Worm (Caenorhabditis elegans): Measurements from ENCODE around the gene fbxa-1.

fbxa-1 gene

DNA sequence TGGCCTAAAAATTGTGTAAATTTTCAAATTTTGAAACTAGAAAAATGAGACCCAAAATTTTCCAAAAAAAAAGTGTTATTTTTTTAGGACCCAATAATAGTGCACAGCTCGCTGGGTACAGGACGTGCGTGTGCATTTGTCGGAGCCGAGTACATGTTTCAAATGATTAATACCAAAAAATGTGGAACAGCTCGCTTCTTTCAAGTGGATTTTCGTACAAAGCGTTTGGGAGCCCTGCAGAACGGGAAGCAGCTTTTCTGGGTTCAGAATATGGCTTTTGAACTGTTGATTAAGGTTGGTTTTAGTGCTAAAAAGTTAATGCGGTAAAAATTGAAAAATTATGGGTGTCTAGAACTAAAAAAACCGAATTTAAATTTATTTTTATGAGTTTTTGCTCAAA is 19.7 kb downstream of the fbxa-1 start:
- TF ChIP-seq lin-13 (GFP tag; optimal IDR thresholded peaks at IDR 0.05) (no peak), fos-1 (tag; optimal IDR thresholded peaks at IDR 0.05) (no peak), nhr-12 (tag; optimal IDR thresholded peaks at IDR 0.05) (no peak), ZK546.5 (tag; optimal IDR thresholded peaks at IDR 0.05) (no peak), elt-3 (tag; optimal IDR thresholded peaks at IDR 0.05) (no peak), zag-1 (tag; optimal IDR thresholded peaks at IDR 0.05) (no peak), nhr-21 (tag; optimal IDR thresholded peaks at IDR 0.05) (no peak), peb-1 (tag; optimal IDR thresholded peaks at IDR 0.05) (no peak), Y55F3AM.14 (GFP tag; optimal IDR thresholded peaks at IDR 0.05) (no peak), sma-9 (GFP tag; optimal IDR thresholded peaks at IDR 0.05) (no peak), sma-9 (tag; optimal IDR thresholded peaks at IDR 0.05) (no peak), aly-2 (tag; optimal IDR thresholded peaks at IDR 0.05) (no peak), dmd-4 (tag; optimal IDR thresholded peaks at IDR 0.05) (no peak)

DNA sequence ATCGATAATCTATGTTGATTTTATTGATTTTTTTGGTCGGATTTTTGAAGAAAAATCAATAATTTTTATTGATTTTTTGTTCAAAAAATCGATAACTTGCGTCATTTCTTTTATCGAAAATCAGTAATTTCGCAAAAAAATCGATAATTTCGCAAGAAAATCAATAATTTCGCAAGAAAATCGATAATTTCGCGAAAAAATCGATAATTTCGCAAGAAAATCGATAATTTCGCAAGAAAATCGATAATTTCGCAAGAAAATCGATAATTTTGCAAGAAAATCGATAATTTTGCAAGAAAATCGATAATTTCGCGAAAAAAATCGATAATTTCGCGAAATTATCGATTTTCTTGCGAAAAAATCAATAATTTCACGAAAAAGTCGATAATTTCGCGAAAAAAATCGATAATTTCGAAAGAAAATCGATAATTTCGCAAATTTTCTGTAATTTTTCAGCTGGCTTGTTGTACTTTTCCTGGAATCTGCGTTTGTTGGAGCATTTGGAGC is 24.5 kb downstream of the fbxa-1 start:
- TF ChIP-seq alr-1 (tag; optimal IDR thresholded peaks at IDR 0.05) (no peak), peb-1 (tag; optimal IDR thresholded peaks at IDR 0.05) (no peak), ceh-16 (tag; optimal IDR thresholded peaks at IDR 0.05) (no peak), unc-55 (GFP tag; optimal IDR thresholded peaks at IDR 0.05) (no peak), skn-1 (tag; optimal IDR thresholded peaks at IDR 0.05) (no peak), elt-1 (tag; optimal IDR thresholded peaks at IDR 0.05) (no peak), mdl-1 (tag; optimal IDR thresholded peaks at IDR 0.05) (no peak), elt-3 (tag; optimal IDR thresholded peaks at IDR 0.05) (no peak), ztf-1 (GFP tag; conservative IDR thresholded peaks at IDR 0.05) (no peak), nhr-11 (tag; optimal IDR thresholded peaks at IDR 0.05) (no peak), lsy-2 (tag; optimal IDR thresholded peaks at IDR 0.05) (no peak), mab-5 (tag; optimal IDR thresholded peaks at IDR 0.05) (no peak), fos-1 (tag; optimal IDR thresholded peaks at IDR 0.05) (no peak), lin-11 (tag; optimal IDR thresholded peaks at IDR 0.05) (no peak), blmp-1 (tag; optimal IDR thresholded peaks at IDR 0.05; ENCODE audit: insufficient read depth) (no peak), gmeb-1 (tag; optimal IDR thresholded peaks at IDR 0.05) (no peak)

DNA sequence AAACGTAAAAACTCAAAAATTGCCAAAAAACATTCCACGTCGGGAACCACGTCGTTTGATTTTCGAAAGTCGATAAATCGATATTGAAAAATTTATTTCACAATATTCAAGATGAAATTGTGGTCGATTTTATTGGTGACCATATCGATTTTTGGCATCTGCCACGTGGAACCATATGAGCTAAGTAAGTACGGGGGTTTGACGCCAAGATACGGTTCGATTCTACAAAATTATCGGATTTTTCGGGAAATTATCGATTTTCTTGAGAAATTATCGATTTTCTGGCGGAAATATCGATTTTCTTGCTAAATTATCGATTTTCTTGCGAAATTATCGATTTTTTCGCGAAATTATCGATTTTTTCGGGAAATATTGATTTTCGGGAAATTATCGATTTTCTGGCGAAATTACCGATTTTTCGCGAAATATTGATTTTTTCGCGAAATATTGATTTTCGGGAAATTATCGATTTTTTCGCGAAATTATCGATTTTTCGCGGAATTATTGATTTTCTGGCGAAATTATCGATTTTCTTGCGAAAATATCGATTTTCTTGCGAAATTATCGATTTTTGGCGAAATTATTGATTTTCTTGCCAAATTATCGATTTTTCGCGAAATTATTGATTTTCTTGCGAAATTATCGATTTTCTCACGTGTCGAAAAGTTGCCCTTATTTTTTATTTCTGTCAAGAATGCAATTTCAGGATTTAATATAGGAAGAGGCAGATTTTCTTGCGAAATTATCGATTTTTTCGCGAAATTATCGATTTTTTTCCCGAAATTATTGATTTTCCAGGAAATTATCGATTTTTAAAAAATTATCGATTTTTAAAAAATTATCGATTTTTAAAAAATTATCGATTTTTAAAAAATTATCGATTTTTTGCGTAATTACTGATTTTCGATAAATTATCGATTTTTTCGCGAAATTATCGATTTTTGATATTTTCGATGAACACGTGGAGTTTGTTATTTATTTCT is 25.7 kb downstream of the fbxa-1 start, which contains the start of gene Y54F10BM.3:
Gene Y54F10BM.3, plus strand, starts transcription at position 51 of the 983 bp plus-strand sequence.
- TF ChIP-seq ceh-82 (tag; optimal IDR thresholded peaks at IDR 0.05) (no peak), crh-2 (tag; optimal IDR thresholded peaks at IDR 0.05) (no peak), Y55F3AM.14 (GFP tag; optimal IDR thresholded peaks at IDR 0.05) (no peak), nhr-6 (tag; optimal IDR thresholded peaks at IDR 0.05) (no peak), mab-5 (tag; optimal IDR thresholded peaks at IDR 0.05) (no peak), nhr-25 (tag; optimal IDR thresholded peaks at IDR 0.05) (no peak), egl-27 (tag; optimal IDR thresholded peaks at IDR 0.05) (no peak), ZK546.5 (tag; optimal IDR thresholded peaks at IDR 0.05) (no peak)

DNA sequence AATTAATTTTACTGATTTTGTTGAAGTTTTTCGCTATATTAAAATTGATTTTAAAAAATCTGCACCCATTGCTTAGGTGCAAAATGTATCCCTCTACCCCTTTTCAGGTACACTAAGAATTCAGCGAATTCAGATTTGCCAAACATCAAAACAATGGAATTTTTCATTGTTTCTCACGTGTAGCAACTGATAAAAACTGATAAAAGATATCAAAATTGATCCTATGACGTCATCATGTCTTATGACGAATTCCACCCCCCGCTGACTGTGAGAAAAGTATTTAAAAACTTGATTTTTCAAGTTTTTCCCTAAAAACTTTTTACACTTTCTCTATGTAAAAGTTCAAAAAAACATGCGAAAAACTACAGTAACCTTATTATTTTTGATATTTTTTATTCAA is 27.4 kb downstream of the fbxa-1 start, which contains the start of gene Y54F10BM.22:
Gene Y54F10BM.22, plus strand, starts transcription at position 331 of the 400 bp plus-strand sequence.
- no peak for TF ChIP-seq C34F6.9 (tag; optimal IDR thresholded peaks at IDR 0.05)
- TF ChIP-seq nhr-25 (tag; optimal IDR thresholded peaks at IDR 0.05) = peak; percentile 60
- no peak for TF ChIP-seq lin-11 (tag; optimal IDR thresholded peaks at IDR 0.05)
- no peak for TF ChIP-seq nhr-6 (tag; optimal IDR thresholded peaks at IDR 0.05)
- TF ChIP-seq nhr-10 (tag; optimal IDR thresholded peaks at IDR 0.05) = no peak
- peak; percentile 59 for TF ChIP-seq sma-3 (GFP tag; optimal IDR thresholded peaks at IDR 0.05)
- TF ChIP-seq elt-3 (tag; optimal IDR thresholded peaks at IDR 0.05) = no peak
- no peak for TF ChIP-seq ceh-82 (tag; optimal IDR thresholded peaks at IDR 0.05)
- no peak for TF ChIP-seq unc-39 (tag; optimal IDR thresholded peaks at IDR 0.05)
- no peak for TF ChIP-seq crh-2 (tag; optimal IDR thresholded peaks at IDR 0.05)

Measured in whole organism, L2 larva.